Fruit fly (Drosophila melanogaster) whole organism, embryonic: ENCODE results near the gene CG12661.

Experiments used
- CG11398 ChIP-seq: fragments of 200-800 bp; sonication (Bioruptor generic); optimal IDR thresholded peaks from 2 replicates; lab custom pipeline; 2016; ENCODE audit warnings: missing biosample characterization, missing genetic modification characterization
- CG13287 ChIP-seq: fragments of 200-800 bp; sonication (Bioruptor generic); IDR thresholded peaks from 2 replicates; pipeline ENCODE4 v1.3.6; 2022; ENCODE audit warnings: missing biosample characterization, missing genetic modification characterization; ENCODE audit not compliant: partially characterized antibody
- CG13424 ChIP-seq: fragments of 200-800 bp; sonication (Bioruptor generic); optimal IDR thresholded peaks from 2 replicates; lab custom pipeline; 2019; ENCODE audit warnings: missing biosample characterization, mild to moderate bottlenecking, missing genetic modification characterization, moderate library complexity
- CG14441 ChIP-seq: fragments of 200-800 bp; sonication (Bioruptor generic); IDR thresholded peaks from 2 replicates; pipeline ENCODE4 v1.3.6; 2022; ENCODE audit warnings: missing biosample characterization, missing genetic modification characterization
- CG16863 ChIP-seq: fragments of 200-800 bp; sonication (Bioruptor generic); optimal IDR thresholded peaks from 3 replicates; lab custom pipeline; 2016; ENCODE audit warnings: missing biosample characterization, missing genetic modification characterization
- CG17328 ChIP-seq: fragments of 200-800 bp; sonication (Bioruptor generic); IDR thresholded peaks from 2 replicates; pipeline ENCODE4 v1.3.6; 2022; ENCODE audit warnings: missing biosample characterization, missing genetic modification characterization
- CG1792 ChIP-seq: fragments of 200-800 bp; sonication (Bioruptor generic); optimal IDR thresholded peaks from 2 replicates; lab custom pipeline; 2016; ENCODE audit warnings: missing biosample characterization, missing genetic modification characterization
- CG32532 ChIP-seq: fragments of 200-800 bp; sonication (Bioruptor generic); IDR thresholded peaks from 2 replicates; pipeline ENCODE4 v1.3.6; 2022; ENCODE audit warnings: missing biosample characterization, missing genetic modification characterization
- CG3407 ChIP-seq: fragments of 200-800 bp; sonication (Bioruptor generic); optimal IDR thresholded peaks from 2 replicates; lab custom pipeline; 2018; ENCODE audit warnings: missing biosample characterization, mild to moderate bottlenecking, missing genetic modification characterization
- CG3726 ChIP-seq: fragments of 200-800 bp; sonication (Bioruptor generic); IDR thresholded peaks from 3 replicates; pipeline ENCODE4, ENCODE4 v1.3.6; 2022; ENCODE audit warnings: missing biosample characterization, missing genetic modification characterization
- CG4424 ChIP-seq: fragments of 200-800 bp; sonication (Bioruptor generic); optimal IDR thresholded peaks from 3 replicates; lab custom pipeline; 2016; ENCODE audit warnings: missing biosample characterization, missing genetic modification characterization
- CG4617 ChIP-seq: fragments of 200-800 bp; sonication (Bioruptor generic); optimal IDR thresholded peaks from 3 replicates; lab custom pipeline; 2016; ENCODE audit warnings: missing biosample characterization, missing genetic modification characterization, borderline replicate concordance
- CG6175 ChIP-seq: fragments of 200-800 bp; sonication (Bioruptor generic); IDR thresholded peaks from 3 replicates; pipeline ENCODE4 v1.3.6; 2022; ENCODE audit warnings: missing biosample characterization, missing genetic modification characterization
- CG6689 ChIP-seq: fragments of 200-800 bp; sonication (Bioruptor generic); IDR thresholded peaks from 2 replicates; pipeline ENCODE4 v1.3.6; 2022; ENCODE audit warnings: missing biosample characterization, missing genetic modification characterization
- CG6813 ChIP-seq: fragments of 200-800 bp; sonication (Bioruptor generic); optimal IDR thresholded peaks from 2 replicates; lab custom pipeline; 2017; ENCODE audit warnings: missing biosample characterization, missing genetic modification characterization, mild to moderate bottlenecking, moderate library complexity, missing genetic modification reagents
- CG7786 ChIP-seq: fragments of 200-800 bp; sonication (Bioruptor generic); optimal IDR thresholded peaks from 2 replicates; lab custom pipeline; 2016; ENCODE audit warnings: missing biosample characterization, missing genetic modification characterization
- CG8281 ChIP-seq: fragments of 200-800 bp; sonication (Bioruptor generic); optimal IDR thresholded peaks from 2 replicates; lab custom pipeline; 2018; ENCODE audit warnings: missing biosample characterization, mild to moderate bottlenecking, missing genetic modification characterization, moderate library complexity
- CG9215 ChIP-seq: fragments of 200-800 bp; sonication (Bioruptor generic); IDR thresholded peaks from 2 replicates; pipeline ENCODE4 v1.3.6; 2022; ENCODE audit warnings: missing biosample characterization, missing genetic modification characterization
- CG9437 ChIP-seq: fragments of 200-800 bp; sonication (Bioruptor generic); optimal IDR thresholded peaks from 2 replicates; lab custom pipeline; 2018; ENCODE audit warnings: missing biosample characterization, mild to moderate bottlenecking, missing genetic modification characterization
- Deaf1 ChIP-seq: fragments of 200-800 bp; optimal IDR thresholded peaks from 3 replicates; lab custom pipeline; 2019; ENCODE audit warnings: missing biosample characterization, mild to moderate bottlenecking, missing genetic modification characterization, moderate library complexity
- HLHmδ ChIP-seq: fragments of 200-800 bp; sonication (Bioruptor generic); optimal IDR thresholded peaks from 2 replicates; lab custom pipeline; 2018; ENCODE audit warnings: missing biosample characterization, mild to moderate bottlenecking, missing genetic modification characterization, moderate library complexity
- Hand ChIP-seq: fragments of 200-800 bp; sonication (Bioruptor generic); optimal IDR thresholded peaks from 2 replicates; lab custom pipeline; 2017; ENCODE audit warnings: mild to moderate bottlenecking, missing biosample characterization, missing genetic modification reagents, missing genetic modification characterization
- HmgD ChIP-seq: fragments of 200-800 bp; sonication (Bioruptor generic); optimal IDR thresholded peaks from 3 replicates; lab custom pipeline; 2016; ENCODE audit warnings: missing biosample characterization, missing genetic modification characterization
- Hr51 ChIP-seq, 2 experiments: fragments of 200-800 bp; sonication (Bioruptor generic); optimal IDR thresholded peaks; 2 replicates in 1 of 2; 3 replicates in 1 of 2; lab custom pipeline; 2016 to 2018; ENCODE audit warnings: missing biosample characterization in 2 of 2, missing genetic modification characterization in 2 of 2, mild to moderate bottlenecking in 1 of 2, moderate library complexity in 1 of 2
- Jarid2 ChIP-seq: fragments of 200-800 bp; sonication (Bioruptor generic); optimal IDR thresholded peaks from 3 replicates; lab custom pipeline; 2017; ENCODE audit warnings: mild to moderate bottlenecking, missing biosample characterization, missing genetic modification reagents, missing genetic modification characterization
- MBD-R2 ChIP-seq: fragments of 200-800 bp; sonication (Bioruptor generic); IDR thresholded peaks from 2 replicates; pipeline ENCODE4 v1.3.6; 2022; ENCODE audit warnings: missing biosample characterization, missing genetic modification characterization
- Mes4 ChIP-seq: fragments of 200-800 bp; sonication (Bioruptor generic); optimal IDR thresholded peaks from 2 replicates; lab custom pipeline; 2016; ENCODE audit warnings: missing biosample characterization, missing genetic modification characterization
- Pdp1 ChIP-seq, 2 experiments: fragments of 200-800 bp; sonication (Bioruptor generic); optimal IDR thresholded peaks; 3 replicates each; lab custom pipeline; 2016; ENCODE audit warnings: missing biosample characterization in 2 of 2, missing genetic modification characterization in 2 of 2, mild to moderate bottlenecking in 1 of 2, moderate library complexity in 1 of 2
- Poxn ChIP-seq: fragments of 200-800 bp; sonication (Bioruptor generic); IDR thresholded peaks from 2 replicates; pipeline ENCODE4 v1.3.6; 2022; ENCODE audit warnings: missing biosample characterization, missing genetic modification characterization
- Ptx1 ChIP-seq: fragments of 200-800 bp; sonication (Bioruptor generic); IDR thresholded peaks from 2 replicates; pipeline ENCODE4 v1.3.6; 2022; ENCODE audit warnings: missing biosample characterization, missing genetic modification characterization
- Sox102F ChIP-seq: fragments of 200-800 bp; sonication (Bioruptor generic); optimal IDR thresholded peaks from 2 replicates; lab custom pipeline; 2018; ENCODE audit warnings: missing biosample characterization, mild to moderate bottlenecking, missing genetic modification characterization, moderate library complexity
- bigmax ChIP-seq: fragments of 200-800 bp; sonication (Bioruptor generic); optimal IDR thresholded peaks from 2 replicates; lab custom pipeline; 2018; ENCODE audit warnings: missing biosample characterization, mild to moderate bottlenecking, missing genetic modification characterization
- cg ChIP-seq: fragments of 200-800 bp; sonication (Bioruptor generic); optimal IDR thresholded peaks from 3 replicates; lab custom pipeline; 2019; ENCODE audit warnings: missing biosample characterization, mild to moderate bottlenecking, missing genetic modification characterization, moderate library complexity
- chif ChIP-seq, 2 experiments: fragments of 200-800 bp; sonication (Bioruptor generic); optimal IDR thresholded peaks; 3 replicates each; lab custom pipeline; 2016; ENCODE audit warnings: missing biosample characterization in 2 of 2, missing genetic modification characterization in 2 of 2
- cwo ChIP-seq: fragments of 200-800 bp; sonication (Bioruptor generic); optimal IDR thresholded peaks from 3 replicates; lab custom pipeline; 2017; ENCODE audit warnings: missing biosample characterization, missing genetic modification characterization, mild to moderate bottlenecking, moderate library complexity, missing genetic modification reagents
- esg ChIP-seq: fragments of 200-800 bp; sonication (Bioruptor generic); conservative IDR thresholded peaks from 2 replicates; pipeline ENCODE4 v1.3.6; 2022; ENCODE audit warnings: missing biosample characterization, missing genetic modification characterization
- fd3F ChIP-seq: fragments of 200-800 bp; sonication (Bioruptor generic); optimal IDR thresholded peaks from 2 replicates; lab custom pipeline; 2018; ENCODE audit warnings: missing biosample characterization, mild to moderate bottlenecking, missing genetic modification characterization, moderate library complexity
- gsb ChIP-seq: fragments of 200-800 bp; sonication (Bioruptor generic); IDR thresholded peaks from 2 replicates; pipeline ENCODE4 v1.3.6; 2022; ENCODE audit warnings: missing biosample characterization, missing genetic modification characterization
- ham ChIP-seq: fragments of 200-800 bp; sonication (Bioruptor generic); IDR thresholded peaks from 2 replicates; pipeline ENCODE4 v1.3.6; 2022; ENCODE audit warnings: missing biosample characterization, missing genetic modification characterization
- kni ChIP-seq: fragments of 200-800 bp; sonication (Bioruptor generic); optimal IDR thresholded peaks from 3 replicates; lab custom pipeline; 2017; ENCODE audit warnings: mild to moderate bottlenecking, missing biosample characterization, missing genetic modification reagents, missing genetic modification characterization
- lab ChIP-seq: fragments of 200-800 bp; sonication (Bioruptor generic); optimal IDR thresholded peaks from 3 replicates; lab custom pipeline; 2017; ENCODE audit warnings: missing biosample characterization, missing genetic modification characterization, mild to moderate bottlenecking, moderate library complexity, missing genetic modification reagents
- lilli ChIP-seq: fragments of 200-800 bp; sonication (Bioruptor generic); optimal IDR thresholded peaks from 3 replicates; lab custom pipeline; 2016; ENCODE audit warnings: missing biosample characterization, missing genetic modification characterization
- peb ChIP-seq: fragments of 200-800 bp; sonication (Bioruptor generic); IDR thresholded peaks from 2 replicates; pipeline ENCODE4 v1.3.6; 2022; ENCODE audit warnings: missing biosample characterization, missing genetic modification characterization
- pho ChIP-seq: fragments of 200-800 bp; sonication (Bioruptor generic); optimal IDR thresholded peaks from 2 replicates; lab custom pipeline; 2016; ENCODE audit warnings: missing biosample characterization, missing genetic modification characterization
- scrt ChIP-seq: fragments of 200-800 bp; sonication (Bioruptor generic); optimal IDR thresholded peaks from 2 replicates; lab custom pipeline; 2018; ENCODE audit warnings: missing biosample characterization, mild to moderate bottlenecking, missing genetic modification characterization, moderate library complexity
- sqz ChIP-seq: fragments of 200-800 bp; sonication (Bioruptor generic); optimal IDR thresholded peaks from 3 replicates; lab custom pipeline; 2018; ENCODE audit warnings: missing biosample characterization, mild to moderate bottlenecking, missing genetic modification characterization
- ssp ChIP-seq: fragments of 200-800 bp; sonication (Bioruptor generic); IDR thresholded peaks from 2 replicates; pipeline ENCODE4 v1.3.6; 2022; ENCODE audit warnings: missing biosample characterization, missing genetic modification characterization
- tin ChIP-seq: fragments of 200-800 bp; sonication (Bioruptor generic); optimal IDR thresholded peaks from 3 replicates; lab custom pipeline; 2016; ENCODE audit warnings: missing biosample characterization, missing genetic modification characterization
- tx ChIP-seq: fragments of 200-800 bp; sonication (Bioruptor generic); optimal IDR thresholded peaks from 2 replicates; lab custom pipeline; 2016; ENCODE audit warnings: missing biosample characterization, missing genetic modification characterization
- vfl ChIP-seq: fragments of 200-800 bp; sonication (Bioruptor generic); optimal IDR thresholded peaks from 2 replicates; lab custom pipeline; 2016; ENCODE audit warnings: missing biosample characterization, missing genetic modification characterization
- zen ChIP-seq: fragments of 200-800 bp; sonication (Bioruptor generic); optimal IDR thresholded peaks from 3 replicates; lab custom pipeline; 2018; ENCODE audit warnings: missing biosample characterization, mild to moderate bottlenecking, missing genetic modification characterization, moderate library complexity

The CG12661 gene

DNA sequence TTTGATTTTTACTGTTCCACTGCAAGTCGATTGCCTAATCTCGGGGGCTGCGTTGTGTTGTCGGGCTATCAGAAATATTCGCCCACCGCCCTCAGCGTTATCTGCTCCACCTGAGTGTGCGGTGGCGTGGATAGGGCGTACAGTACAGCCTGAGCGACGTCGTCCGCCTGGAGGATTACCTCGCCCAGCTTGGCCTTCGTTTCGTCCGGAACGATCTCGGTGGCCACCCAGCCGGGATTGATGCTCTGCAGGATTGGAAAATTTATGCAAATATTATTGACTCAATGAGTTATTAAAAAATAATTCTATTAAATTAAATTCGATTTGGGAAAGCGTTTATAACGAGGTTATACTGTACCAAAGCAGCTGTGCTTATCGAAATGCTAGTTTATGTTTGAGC, 49.6 kb upstream of the CG12661 start (continued):
- TF ChIP-seq CG9437 (GFP tag; lab: Kevin White, UChicago) (no peak), Jarid2 (GFP tag; lab: Kevin White, UChicago) (no peak), kni (GFP tag; lab: Kevin White, UChicago) (no peak), Ptx1 (GFP tag; lab: Robert Waterston, UW) (peak; percentile 66; the same call in 1 of the 2 replicates), Mes4 (GFP tag; lab: Kevin White, UChicago) (no peak), zen (tag; lab: Kevin White, UChicago) (no peak), vfl (no peak), CG32532 (GFP tag; lab: Robert Waterston, UW) (no peak), CG9215 (GFP tag; lab: Robert Waterston, UW) (peak; percentile 49; the same call in 1 of the 2 replicates), CG1792 (GFP tag; lab: Kevin White, UChicago) (no peak), MBD-R2 (0 out of 2 replicates have a peak, but pooled peaks have one; percentile 13), ham (GFP tag; lab: Robert Waterston, UW) (no peak), CG13287 (GFP tag; lab: Robert Waterston, UW) (no peak), CG6813 (GFP tag; lab: Kevin White, UChicago) (no peak), CG6175 (GFP tag; lab: Robert Waterston, UW) (no peak), HmgD (GFP tag; lab: Kevin White, UChicago) (no peak), Hand (GFP tag; lab: Kevin White, UChicago) (no peak), sqz (GFP tag; lab: Kevin White, UChicago) (no peak), bigmax (GFP tag; lab: Kevin White, UChicago) (no peak), ssp (GFP tag; lab: Robert Waterston, UW) (peak; percentile 23; the same call in 1 of the 2 replicates), CG17328 (no peak), CG16863 (GFP tag; lab: Kevin White, UChicago) (no peak), Deaf1 (tag; lab: Kevin White, UChicago) (no peak), CG4424 (GFP tag; lab: Kevin White, UChicago) (no peak), CG14441 (GFP tag; lab: Robert Waterston, UW) (no peak), CG8281 (no peak), CG3726 (GFP tag; lab: Robert Waterston, UW) (no peak), chif (GFP tag; optimal IDR thresholded peaks at IDR 0.05; lab: Kevin White, UChicago) (no peak), HLHmδ (GFP tag; lab: Kevin White, UChicago) (no peak), CG6689 (GFP tag; lab: Robert Waterston, UW) (peak; percentile 46), esg (GFP tag; lab: Robert Waterston, UW) (peak; percentile 32; the same call in 1 of the 2 replicates), Hr51 (GFP tag; optimal IDR thresholded peaks at IDR 0.05; lab: Kevin White, UChicago) (peak in 1 of 2 experiments; percentile 43), gsb (GFP tag; lab: Robert Waterston, UW) (peak; percentile 28; the same call in 1 of the 2 replicates), Sox102F (GFP tag; lab: Kevin White, UChicago) (peak; percentile 22), CG7786 (no peak), fd3F (GFP tag; lab: Kevin White, UChicago) (peak; percentile 3), scrt (GFP tag; lab: Kevin White, UChicago) (no peak), tx (GFP tag; lab: Kevin White, UChicago) (no peak), CG3407 (GFP tag; lab: Kevin White, UChicago) (no peak), CG13424 (tag; lab: Kevin White, UChicago) (peak; percentile 20), peb (GFP tag; lab: Robert Waterston, UW) (no peak), cg (GFP tag; lab: Kevin White, UChicago) (no peak), CG11398 (no peak), Poxn (GFP tag; lab: Robert Waterston, UW) (peak; percentile 25; the same call in 1 of the 2 replicates), tin (no peak), CG4617 (no peak), lab (GFP tag; lab: Kevin White, UChicago) (peak; percentile 36), Pdp1 (GFP tag; optimal IDR thresholded peaks at IDR 0.05; lab: Kevin White, UChicago) (peak in 1 of 2 experiments; percentile 2), pho (GFP tag; lab: Kevin White, UChicago) (no peak), cwo (GFP tag; lab: Kevin White, UChicago) (no peak), lilli (peak; percentile 38)
